Worm (Caenorhabditis elegans) whole organism, midembryonic: Measurements from ENCODE around the gene str-253.

Experiments used
- T22C8.4 ChIP-seq: fragments of 200-800 bp; sonication (Bioruptor generic); IDR thresholded peaks from 2 replicates; pipeline ENCODE4 v1.3.6; 2022; ENCODE audit warnings: missing genetic modification characterization, missing compliant biosample characterization
- cog-1 ChIP-seq: sonication (generic microtip); optimal IDR thresholded peaks from 2 replicates; lab custom pipeline; 2016; ENCODE audit warnings: missing genetic modification characterization, missing compliant biosample characterization
- med-1 ChIP-seq: sonication (generic microtip); optimal IDR thresholded peaks from 2 replicates; lab custom pipeline; 2017; ENCODE audit warnings: missing genetic modification characterization, mild to moderate bottlenecking, missing compliant biosample characterization, antibody characterized with exemption, missing genetic modification reagents; ENCODE audit not compliant: insufficient read depth
- ref-1 ChIP-seq: fragments of 200-800 bp; sonication (Bioruptor generic); conservative IDR thresholded peaks from 2 replicates; pipeline ENCODE4 v1.3.6; 2022; ENCODE audit warnings: missing genetic modification reagents, missing genetic modification characterization, missing compliant biosample characterization
- tab-1 ChIP-seq: fragments of 200-800 bp; sonication (Bioruptor generic); IDR thresholded peaks from 2 replicates; pipeline ENCODE4 v1.3.6; 2022; ENCODE audit warnings: missing genetic modification characterization, missing compliant biosample characterization
- ztf-23 ChIP-seq: fragments of 200-800 bp; sonication (Bioruptor generic); IDR thresholded peaks from 2 replicates; pipeline ENCODE4 v1.3.6; 2022; ENCODE audit warnings: missing genetic modification reagents, missing genetic modification characterization, missing compliant biosample characterization
- ztf-29 ChIP-seq: fragments of 200-800 bp; sonication (Bioruptor generic); IDR thresholded peaks from 2 replicates; pipeline ENCODE4 v1.3.6; 2022; ENCODE audit warnings: missing genetic modification reagents, missing genetic modification characterization, missing compliant biosample characterization

DNA sequence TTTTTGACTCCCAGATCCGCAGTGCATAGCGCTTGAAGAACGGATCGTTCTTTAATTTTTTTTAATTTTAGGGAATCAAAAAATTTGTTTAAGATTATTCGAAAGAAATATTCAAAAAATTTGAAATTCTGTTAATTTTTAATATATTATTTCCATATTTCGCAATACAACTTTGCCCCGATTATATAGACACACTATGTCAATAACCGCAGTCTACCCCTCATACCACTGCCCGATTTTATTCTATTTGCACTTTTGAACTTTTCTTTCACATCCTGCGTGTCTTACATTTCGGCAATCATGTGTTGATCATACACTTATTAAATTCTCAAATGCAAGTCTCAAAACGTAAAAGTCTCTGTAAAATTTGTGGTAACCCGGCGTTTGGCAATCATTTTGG is 35.6 kb downstream of the str-253 start, which contains the start of gene nhr-56:
- no peak for TF ChIP-seq ztf-29
- TF ChIP-seq tab-1: no peak
- no peak for TF ChIP-seq cog-1 (tag; lab: Kevin White, UChicago)
- TF ChIP-seq ztf-23: no peak
- no peak for TF ChIP-seq ref-1 (GFP tag; lab: Robert Waterston, UW)
- TF ChIP-seq T22C8.4: no peak
- TF ChIP-seq med-1 (GFP tag; lab: Kevin White, UChicago): no peak
